Worm (Caenorhabditis elegans): Measurements from ENCODE around the gene F11A10.5.

F11A10.5 gene

DNA sequence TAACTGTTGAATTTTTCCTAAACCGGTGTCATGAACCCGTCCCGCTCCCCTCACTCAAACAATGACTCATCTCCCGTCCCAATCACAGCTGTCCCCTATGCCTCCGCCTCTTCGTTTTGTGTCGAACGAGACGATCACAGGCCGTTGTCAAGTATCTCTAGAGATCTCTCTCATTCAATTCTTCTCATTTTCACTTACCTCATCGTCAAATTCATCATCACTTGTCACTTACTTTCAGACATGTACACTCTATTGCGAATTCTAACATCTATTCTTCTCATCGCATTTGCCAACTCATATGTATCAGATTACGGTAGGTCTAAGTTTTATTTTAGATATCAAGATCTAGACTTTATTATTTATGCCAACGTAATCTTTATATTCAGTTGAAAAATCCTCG is 36.4 kb upstream of the F11A10.5 start, which contains the start of gene K08E4.3:
Gene K08E4.3 (plus strand): TSS at position 235 of the 400 bp plus-strand sequence.
- TF ChIP-seq nhr-28 (tag; optimal IDR thresholded peaks at IDR 0.05) (no peak), unc-62 (GFP tag; optimal IDR thresholded peaks at IDR 0.05) (peak; percentile 77), mep-1 (tag; optimal IDR thresholded peaks at IDR 0.05) (no peak), hlh-1 (tag; optimal IDR thresholded peaks at IDR 0.05) (peak; percentile 30), unc-120 (tag; optimal IDR thresholded peaks at IDR 0.05; ENCODE audit: poor library complexity, severe bottlenecking) (peak; percentile 18)

- TF ChIP-seq hlh-1 (tag; optimal IDR thresholded peaks at IDR 0.05) (no peak), pha-4 (tag; optimal IDR thresholded peaks at IDR 0.05) (no peak), drap-1 (GFP tag; optimal IDR thresholded peaks at IDR 0.05) (no peak), ceh-83 (GFP tag; optimal IDR thresholded peaks at IDR 0.05) (no peak), ces-1 (GFP tag; optimal IDR thresholded peaks at IDR 0.05) (no peak), lin-32 (GFP tag; optimal IDR thresholded peaks at IDR 0.05) (no peak), blmp-1 (tag; optimal IDR thresholded peaks at IDR 0.05) (no peak), mls-2 (tag; optimal IDR thresholded peaks at IDR 0.05) (no peak), ceh-39 (tag; optimal IDR thresholded peaks at IDR 0.05) (no peak), nhr-28 (tag; optimal IDR thresholded peaks at IDR 0.05) (no peak), nhr-76 (tag; optimal IDR thresholded peaks at IDR 0.05) (no peak), lin-13 (tag; optimal IDR thresholded peaks at IDR 0.05) (no peak), elt-3 (tag; optimal IDR thresholded peaks at IDR 0.05) (no peak), elt-1 (tag; optimal IDR thresholded peaks at IDR 0.05; ENCODE audit: borderline replicate concordance, insufficient read depth) (no peak), sem-2 (GFP tag; optimal IDR thresholded peaks at IDR 0.05) (no peak)
These were observed 32.7 kb upstream of the F11A10.5 start, which contains the start of gene K08E4.8 for ce11 chrIV:12061229-12061628. TSS of gene K08E4.8 (minus strand) at chrIV:12061329.

ce11 chrIV:12068590-12068989 is 25.3 kb upstream of the F11A10.5 start, which contains the start of gene bath-37:
TSS of gene bath-37 (plus strand) at chrIV:12068890.
- no peak for TF ChIP-seq unc-39 (tag; optimal IDR thresholded peaks at IDR 0.05)
- TF ChIP-seq ces-1 (GFP tag; optimal IDR thresholded peaks at IDR 0.05), result no peak
- TF ChIP-seq mab-5 (tag; optimal IDR thresholded peaks at IDR 0.05), result no peak
- TF ChIP-seq ceh-43 (GFP tag; optimal IDR thresholded peaks at IDR 0.05), result no peak
- TF ChIP-seq ztf-11 (tag; optimal IDR thresholded peaks at IDR 0.05), result no peak
- no peak for TF ChIP-seq M03D4.4 (tag; optimal IDR thresholded peaks at IDR 0.05)
- TF ChIP-seq tbx-8 (GFP tag; optimal IDR thresholded peaks at IDR 0.05), result no peak
- no peak for TF ChIP-seq flh-1 (GFP tag; optimal IDR thresholded peaks at IDR 0.05)
- no peak for TF ChIP-seq unc-120 (tag; optimal IDR thresholded peaks at IDR 0.05; ENCODE audit: poor library complexity, severe bottlenecking)
- TF ChIP-seq ceh-83 (GFP tag; optimal IDR thresholded peaks at IDR 0.05), result no peak
- no peak for TF ChIP-seq pha-4 (tag; optimal IDR thresholded peaks at IDR 0.05)
- TF ChIP-seq sem-2 (GFP tag; optimal IDR thresholded peaks at IDR 0.05), result no peak
- no peak for TF ChIP-seq mep-1 (tag; optimal IDR thresholded peaks at IDR 0.05)
- no peak for TF ChIP-seq nhr-12 (tag; optimal IDR thresholded peaks at IDR 0.05)
- no peak for TF ChIP-seq sptf-1 (tag; optimal IDR thresholded peaks at IDR 0.05)
- no peak for TF ChIP-seq nhr-28 (tag; optimal IDR thresholded peaks at IDR 0.05)

DNA sequence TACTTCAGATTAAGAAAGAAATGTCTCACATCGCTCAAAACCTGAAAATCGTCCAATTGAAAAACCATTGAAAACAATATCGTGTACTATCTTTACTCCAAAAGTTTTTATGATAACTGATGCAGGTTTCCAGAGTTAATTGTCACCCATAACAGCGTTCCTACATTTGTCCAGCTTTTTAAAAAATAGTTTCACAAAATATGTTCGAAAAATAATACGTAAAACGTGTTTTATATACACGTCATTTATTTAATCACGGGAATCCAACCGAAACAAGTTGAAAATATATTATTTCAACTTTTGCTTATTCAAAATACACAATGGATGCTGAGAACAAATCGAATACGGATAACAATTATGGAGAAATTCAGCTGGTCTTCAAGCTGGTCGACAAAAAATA is 18.4 kb upstream of the F11A10.5 start, which contains the start of gene K08E4.7:
Gene K08E4.7 (plus strand): TSS at position 301 of the 400 bp plus-strand sequence.
- TF ChIP-seq ceh-43 (GFP tag; optimal IDR thresholded peaks at IDR 0.05) (no peak), ztf-11 (tag; optimal IDR thresholded peaks at IDR 0.05) (no peak), lin-13 (tag; optimal IDR thresholded peaks at IDR 0.05) (no peak), unc-39 (tag; optimal IDR thresholded peaks at IDR 0.05) (no peak), zip-8 (tag; optimal IDR thresholded peaks at IDR 0.05) (no peak), drap-1 (GFP tag; optimal IDR thresholded peaks at IDR 0.05) (no peak), nhr-12 (tag; optimal IDR thresholded peaks at IDR 0.05) (no peak), mls-2 (tag; optimal IDR thresholded peaks at IDR 0.05) (no peak), blmp-1 (tag; optimal IDR thresholded peaks at IDR 0.05) (no peak), nhr-28 (tag; optimal IDR thresholded peaks at IDR 0.05) (no peak), unc-62 (GFP tag; optimal IDR thresholded peaks at IDR 0.05) (no peak), sptf-1 (tag; optimal IDR thresholded peaks at IDR 0.05) (no peak), sem-2 (GFP tag; optimal IDR thresholded peaks at IDR 0.05) (no peak), ces-1 (GFP tag; optimal IDR thresholded peaks at IDR 0.05) (no peak)

DNA sequence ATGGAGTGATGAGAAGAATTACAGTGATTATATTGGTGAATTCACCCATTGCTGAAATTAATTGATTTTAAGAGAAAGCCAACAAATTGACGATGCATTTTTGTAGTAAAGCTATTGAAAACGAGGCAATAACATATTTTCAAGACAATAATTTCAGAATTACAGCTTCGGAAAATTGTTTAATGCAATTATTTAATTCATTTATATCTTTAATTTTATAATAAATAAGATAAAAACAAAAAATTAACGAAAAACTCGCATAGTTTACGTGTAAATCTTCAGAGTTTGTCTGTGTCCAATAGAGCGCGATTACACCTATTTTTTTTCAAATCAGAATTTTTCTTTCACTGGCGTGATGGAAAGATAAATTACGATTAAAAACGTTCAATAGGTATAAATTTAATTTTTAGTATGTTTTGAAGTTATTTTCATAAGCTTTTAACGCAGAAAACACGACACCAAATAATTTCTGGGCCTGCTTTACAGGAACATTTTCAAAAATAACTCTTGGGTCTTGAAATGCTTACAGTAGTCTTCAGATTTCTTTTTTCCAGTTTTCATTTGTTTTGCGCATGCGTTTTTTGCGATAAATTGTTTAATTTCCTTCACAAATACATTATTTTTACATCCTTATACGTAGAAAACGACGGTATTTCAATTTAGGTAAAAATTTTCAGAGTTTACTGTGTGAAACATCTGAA is 15.7 kb upstream of the F11A10.5 start, which contains the start of gene tmed-1:
Gene tmed-1 (minus strand): TSS at position 51 of the 701 bp plus-strand sequence.
- TF ChIP-seq elt-1 (tag; optimal IDR thresholded peaks at IDR 0.05; ENCODE audit: borderline replicate concordance, insufficient read depth) (no peak), unc-39 (tag; optimal IDR thresholded peaks at IDR 0.05) (no peak)

Data from whole organism, mixed stage, embryonic.